Worm (Caenorhabditis elegans) whole organism, L4 larva: ENCODE results near the gene cisd-3.1.

Experiments
- ceh-28 ChIP-seq: fragments of 150-350 bp; optimal IDR thresholded peaks from 2 replicates; lab custom pipeline; 2014; ENCODE audit warnings: missing biosample characterization, missing genetic modification reagents, missing genetic modification characterization
- daf-12 ChIP-seq: fragments of 150-350 bp; optimal IDR thresholded peaks from 2 replicates; lab custom pipeline; 2014; ENCODE audit warnings: missing biosample characterization, missing genetic modification reagents, missing genetic modification characterization
- dmd-6 ChIP-seq: fragments of 200-800 bp; sonication (Bioruptor generic); IDR thresholded peaks from 2 replicates; pipeline ENCODE4 v1.3.6; 2022; ENCODE audit warnings: missing genetic modification reagents, missing genetic modification characterization, missing compliant biosample characterization
- dpl-1 ChIP-seq: fragments of 150-350 bp; optimal IDR thresholded peaks from 2 replicates; lab custom pipeline; 2014; ENCODE audit warnings: missing biosample characterization, missing genetic modification reagents, missing genetic modification characterization
- hlh-11 ChIP-seq: fragments of 200-800 bp; sonication (Bioruptor generic); optimal IDR thresholded peaks from 2 replicates; lab custom pipeline; 2018; ENCODE audit warnings: mild to moderate bottlenecking, missing genetic modification characterization, missing compliant biosample characterization
- nhr-10 ChIP-seq: fragments of 150-350 bp; optimal IDR thresholded peaks from 2 replicates; lab custom pipeline; 2014; ENCODE audit warnings: missing biosample characterization, missing genetic modification characterization
- nhr-111 ChIP-seq: fragments of 200-800 bp; sonication (Bioruptor generic); optimal IDR thresholded peaks from 2 replicates; lab custom pipeline; 2018; ENCODE audit warnings: mild to moderate bottlenecking, missing genetic modification characterization, missing compliant biosample characterization
- nhr-237 ChIP-seq: sonication (generic microtip); optimal IDR thresholded peaks from 2 replicates; lab custom pipeline; 2017; ENCODE audit warnings: missing biosample characterization, missing genetic modification characterization
- nhr-25 ChIP-seq: sonication (generic microtip); optimal IDR thresholded peaks from 2 replicates; lab custom pipeline; 2017; ENCODE audit warnings: missing genetic modification characterization, mild to moderate bottlenecking, missing compliant biosample characterization, antibody characterized with exemption, moderate library complexity, borderline replicate concordance; ENCODE audit not compliant: insufficient read depth
- nhr-28 ChIP-seq: fragments of 150-350 bp; optimal IDR thresholded peaks from 2 replicates; lab custom pipeline; 2014; ENCODE audit warnings: missing biosample characterization, missing genetic modification characterization
- nhr-48 ChIP-seq: sonication (generic microtip); optimal IDR thresholded peaks from 2 replicates; lab custom pipeline; 2016; ENCODE audit warnings: mild to moderate bottlenecking, missing genetic modification characterization, missing compliant biosample characterization
- nhr-76 ChIP-seq: fragments of 150-350 bp; optimal IDR thresholded peaks from 2 replicates; lab custom pipeline; 2014; ENCODE audit warnings: missing biosample characterization, missing genetic modification characterization
- unc-130 ChIP-seq: sonication (generic microtip); optimal IDR thresholded peaks from 2 replicates; lab custom pipeline; 2016; ENCODE audit warnings: missing genetic modification reagents, missing genetic modification characterization, missing compliant biosample characterization
- unc-62 ChIP-seq, 3 experiments: fragments of 150-350 bp in 1 of 3; sonication (generic microtip); optimal IDR thresholded peaks in 2 of 3; peaks in 1 of 3; 1 replicate in 1 of 3; 2 replicates in 2 of 3; lab custom pipeline; 2014 to 2017; ENCODE audit warnings: missing biosample characterization in 3 of 3, missing genetic modification characterization in 3 of 3, missing genetic modification reagents in 3 of 3, missing genotype in 1 of 3

DNA sequence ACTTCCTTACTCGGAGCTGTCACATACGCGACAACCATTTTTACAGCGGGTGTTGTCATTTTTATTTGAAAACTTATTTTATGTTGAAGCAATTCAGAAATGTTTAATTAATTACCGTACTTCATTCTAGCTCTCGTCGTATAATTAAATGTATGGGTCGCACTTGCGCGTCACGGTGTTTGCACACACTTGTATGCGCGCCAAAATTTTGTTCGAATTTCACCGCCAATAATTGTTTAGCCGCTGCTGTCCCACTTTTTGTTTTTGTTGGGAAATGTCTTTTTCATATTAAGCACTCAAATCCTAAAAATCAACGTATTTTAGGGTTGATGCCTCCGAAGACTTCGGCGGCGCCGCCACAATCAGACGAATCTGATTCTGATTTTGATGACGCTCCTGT, 44.5 kb downstream of the cisd-3.1 start, which contains the start of the genes F35G12.7 and smc-4:
- TF ChIP-seq nhr-10 (tag; lab: Kevin White, UChicago) (no peak), nhr-48 (tag; lab: Kevin White, UChicago) (no peak), hlh-11 (tag; lab: Kevin White, UChicago) (peak; percentile 34), unc-62 (GFP tag; optimal IDR thresholded peaks at IDR 0.05 in 1 of 2; lab: Kevin White, UChicago) (peak in 1 of 2 experiments; percentile 86), unc-62 (tag; optimal IDR thresholded peaks at IDR 0.05; lab: Kevin White, UChicago) (no peak), nhr-237 (tag; lab: Kevin White, UChicago) (no peak), ceh-28 (tag; lab: Kevin White, UChicago) (no peak), daf-12 (tag; lab: Kevin White, UChicago) (no peak), nhr-111 (GFP tag; lab: Kevin White, UChicago) (no peak), nhr-76 (no peak), unc-130 (peak; percentile 56), nhr-28 (tag; lab: Kevin White, UChicago) (no peak), nhr-25 (tag; lab: Kevin White, UChicago) (no peak), dpl-1 (peak; percentile 85), dmd-6 (GFP tag; lab: Robert Waterston, UW) (peak; percentile 47; the same call in 1 of the 2 replicates)
